Fruit fly (Drosophila melanogaster) whole organism, wandering third instar larva: ENCODE measurements around the gene EMC3.

ENCODE experiments used
- Abd-B ChIP-seq: fragments of >200 bp; optimal IDR thresholded peaks from 2 replicates; lab custom pipeline; 2017; ENCODE audit warnings: missing biosample characterization, missing genetic modification characterization
- CG32264 ChIP-seq: fragments of 200-800 bp; sonication (Bioruptor generic); optimal IDR thresholded peaks from 2 replicates; lab custom pipeline; 2016; ENCODE audit warnings: missing biosample characterization, missing genetic modification characterization
- CG9705 ChIP-seq: fragments of 200-800 bp; sonication (Bioruptor generic); optimal IDR thresholded peaks from 2 replicates; lab custom pipeline; 2018; ENCODE audit warnings: missing biosample characterization, mild to moderate bottlenecking, missing genetic modification characterization
- CrebA ChIP-seq: fragments of 200-800 bp; sonication (Bioruptor generic); optimal IDR thresholded peaks from 2 replicates; lab custom pipeline; 2016; ENCODE audit warnings: missing biosample characterization, mild to moderate bottlenecking, missing genetic modification characterization, borderline replicate concordance
- Dfd ChIP-seq: fragments of >200 bp; optimal IDR thresholded peaks from 2 replicates; lab custom pipeline; 2017; ENCODE audit warnings: missing biosample characterization, missing genetic modification characterization
- Dif ChIP-seq: fragments of 200-275, 200-300 bp; sonication (Bioruptor generic); optimal IDR thresholded peaks from 2 replicates; lab custom pipeline; 2018; ENCODE audit warnings: missing biosample characterization, missing genetic modification characterization; ENCODE audit not compliant: partially characterized antibody
- GATAd ChIP-seq: sonication (Bioruptor generic); optimal IDR thresholded peaks from 2 replicates; lab custom pipeline; 2016; ENCODE audit warnings: missing biosample characterization, missing genetic modification characterization
- HLH106 ChIP-seq: fragments of 200-800 bp; optimal IDR thresholded peaks from 3 replicates; lab custom pipeline; 2019; ENCODE audit warnings: missing biosample characterization, mild to moderate bottlenecking, missing genetic modification characterization, moderate library complexity
- Hnf4 ChIP-seq: fragments of 200-800 bp; sonication (Bioruptor generic); optimal IDR thresholded peaks from 2 replicates; lab custom pipeline; 2016; ENCODE audit warnings: missing biosample characterization, mild to moderate bottlenecking, missing genetic modification characterization
- Hr78 ChIP-seq: fragments of >200 bp; optimal IDR thresholded peaks from 2 replicates; lab custom pipeline; 2017; ENCODE audit warnings: missing biosample characterization, missing genetic modification characterization
- Hr83 ChIP-seq: fragments of 200-300 bp; sonication (Bioruptor generic); optimal IDR thresholded peaks from 2 replicates; lab custom pipeline; 2016; ENCODE audit warnings: missing biosample characterization, mild to moderate bottlenecking, missing genetic modification characterization, moderate library complexity; ENCODE audit not compliant: poor library complexity, severe bottlenecking
- Jra ChIP-seq: sonication (Bioruptor generic); optimal IDR thresholded peaks from 2 replicates; lab custom pipeline; 2016; ENCODE audit warnings: missing biosample characterization, missing genetic modification characterization
- Mio ChIP-seq: sonication (Bioruptor generic); optimal IDR thresholded peaks from 2 replicates; lab custom pipeline; 2016; ENCODE audit warnings: missing biosample characterization, missing genetic modification characterization
- Myc ChIP-seq: fragments of >200 bp; optimal IDR thresholded peaks from 2 replicates; lab custom pipeline; 2017
- N ChIP-seq: fragments of >200 bp; optimal IDR thresholded peaks from 2 replicates; lab custom pipeline; 2018; ENCODE audit warnings: missing biosample characterization, missing external identifiers, missing genetic modification characterization
- OdsH ChIP-seq: fragments of 200-800 bp; sonication (Bioruptor generic); optimal IDR thresholded peaks from 2 replicates; lab custom pipeline; 2016; ENCODE audit warnings: missing biosample characterization, mild to moderate bottlenecking, missing genetic modification characterization
- Rel ChIP-seq, 2 experiments: fragments of 200-800 bp; sonication (Bioruptor generic) in 1 of 2; optimal IDR thresholded peaks; 2 replicates in 1 of 2; 3 replicates in 1 of 2; lab custom pipeline; 2016 to 2019; ENCODE audit warnings: mild to moderate bottlenecking in 2 of 2, missing biosample characterization in 2 of 2, missing genetic modification characterization in 2 of 2, moderate library complexity in 1 of 2
- Sp1 ChIP-seq: fragments of 200-800 bp; sonication (Bioruptor generic); optimal IDR thresholded peaks from 3 replicates; lab custom pipeline; 2019; ENCODE audit warnings: missing biosample characterization, mild to moderate bottlenecking, missing genetic modification characterization, moderate library complexity
- Vsx2 ChIP-seq: fragments of 200-300, 225-300 bp; sonication (Bioruptor generic); optimal IDR thresholded peaks from 2 replicates; lab custom pipeline; 2018; ENCODE audit warnings: missing biosample characterization, missing genetic modification characterization; ENCODE audit not compliant: partially characterized antibody
- br ChIP-seq: fragments of 200-800 bp; sonication (Bioruptor generic); optimal IDR thresholded peaks from 2 replicates; lab custom pipeline; 2016; ENCODE audit warnings: missing biosample characterization, missing genetic modification characterization
- brk ChIP-seq: fragments of 200-800 bp; sonication (Bioruptor generic); optimal IDR thresholded peaks from 2 replicates; lab custom pipeline; 2016; ENCODE audit warnings: missing biosample characterization, mild to moderate bottlenecking, missing genetic modification characterization
- dl ChIP-seq, 2 experiments: fragments of 175-275, 200-275 bp in 1 of 2; fragments of 200-275 bp in 1 of 2; sonication (Bioruptor generic); optimal IDR thresholded peaks; lab custom pipeline; 2018; ENCODE audit warnings: mild to moderate bottlenecking in 2 of 2, missing biosample characterization in 2 of 2, missing genetic modification characterization in 2 of 2, moderate library complexity in 2 of 2; ENCODE audit not compliant: partially characterized antibody in 2 of 2, insufficient read depth in 1 of 2
- dmrt93B ChIP-seq: fragments of 200-800 bp; sonication (Bioruptor generic); optimal IDR thresholded peaks from 2 replicates; lab custom pipeline; 2018; ENCODE audit warnings: missing biosample characterization, mild to moderate bottlenecking, missing genetic modification characterization
- dsf ChIP-seq: sonication (Bioruptor generic); optimal IDR thresholded peaks from 2 replicates; lab custom pipeline; 2016; ENCODE audit warnings: missing biosample characterization, missing genetic modification characterization, borderline replicate concordance
- ey ChIP-seq: fragments of 200-800 bp; sonication (Bioruptor generic); optimal IDR thresholded peaks from 2 replicates; lab custom pipeline; 2016; ENCODE audit warnings: missing biosample characterization, missing genetic modification characterization
- foxo ChIP-seq, 2 experiments: fragments of 200-800 bp; sonication (Bioruptor generic); optimal IDR thresholded peaks; 2 replicates in 1 of 2; 3 replicates in 1 of 2; lab custom pipeline; 2016 to 2017; ENCODE audit warnings: missing biosample characterization in 2 of 2, missing genetic modification characterization in 2 of 2
- fru ChIP-seq: fragments of 200-800 bp; sonication (Bioruptor generic); optimal IDR thresholded peaks from 3 replicates; lab custom pipeline; 2016; ENCODE audit warnings: missing biosample characterization, mild to moderate bottlenecking, missing genetic modification characterization
- h ChIP-seq: fragments of 200-800 bp; sonication (Bioruptor generic); optimal IDR thresholded peaks from 3 replicates; lab custom pipeline; 2016; ENCODE audit warnings: missing biosample characterization, mild to moderate bottlenecking, missing genetic modification characterization
- jim ChIP-seq: fragments of 175-275, 200-325 bp; sonication (Bioruptor generic); optimal IDR thresholded peaks from 2 replicates; lab custom pipeline; 2016; ENCODE audit warnings: missing biosample characterization, mild to moderate bottlenecking, missing genetic modification characterization
- lola ChIP-seq: fragments of >200 bp; optimal IDR thresholded peaks from 2 replicates; lab custom pipeline; 2017; ENCODE audit warnings: missing biosample characterization, missing genetic modification characterization
- pan ChIP-seq: fragments of >200 bp; optimal IDR thresholded peaks from 2 replicates; lab custom pipeline; 2017
- psq ChIP-seq: fragments of 200-800 bp; sonication (Bioruptor generic); optimal IDR thresholded peaks from 3 replicates; lab custom pipeline; 2017; ENCODE audit warnings: missing biosample characterization, mild to moderate bottlenecking, missing genetic modification characterization, moderate library complexity
- rgr ChIP-seq: fragments of 200-800 bp; sonication (Bioruptor generic); optimal IDR thresholded peaks from 3 replicates; lab custom pipeline; 2016; ENCODE audit warnings: missing biosample characterization, mild to moderate bottlenecking, missing genetic modification characterization
- sage ChIP-seq: fragments of 200-800 bp; sonication (Bioruptor generic); optimal IDR thresholded peaks from 2 replicates; lab custom pipeline; 2016; ENCODE audit warnings: missing biosample characterization, mild to moderate bottlenecking, missing genetic modification characterization
- sv ChIP-seq: fragments of 200-800 bp; sonication (Bioruptor generic); optimal IDR thresholded peaks from 3 replicates; lab custom pipeline; 2016; ENCODE audit warnings: missing biosample characterization, missing genetic modification characterization
- tai ChIP-seq: sonication (Bioruptor generic); optimal IDR thresholded peaks from 2 replicates; lab custom pipeline; 2016; ENCODE audit warnings: missing biosample characterization, missing genetic modification characterization
- usp ChIP-seq: fragments of >200 bp; optimal IDR thresholded peaks from 2 replicates; lab custom pipeline; 2017; ENCODE audit warnings: missing biosample characterization, missing genetic modification characterization
- woc ChIP-seq: sonication (Bioruptor generic); optimal IDR thresholded peaks from 2 replicates; lab custom pipeline; 2016; ENCODE audit warnings: missing biosample characterization, mild to moderate bottlenecking, missing genetic modification characterization

The EMC3 gene

dm6 chr2L:10708089-10708488, 24.1 kb downstream of the EMC3 start:
- peak; percentile 83 for TF ChIP-seq Dfd (GFP tag; lab: Kevin White, UChicago)
- no peak for TF ChIP-seq CG9705 (GFP tag; lab: Kevin White, UChicago)
- TF ChIP-seq dsf (GFP tag; lab: Kevin White, UChicago): no peak
- TF ChIP-seq Abd-B (GFP tag; lab: Kevin White, UChicago): no peak

- TF ChIP-seq brk (GFP tag; lab: Kevin White, UChicago) (no peak), Jra (GFP tag; lab: Kevin White, UChicago) (no peak), rgr (GFP tag; lab: Kevin White, UChicago) (no peak), Dif (no peak), sage (GFP tag; lab: Kevin White, UChicago) (no peak), Vsx2 (GFP tag; lab: Kevin White, UChicago) (no peak), dmrt93B (GFP tag; lab: Kevin White, UChicago) (no peak), sv (GFP tag; lab: Kevin White, UChicago) (no peak), foxo (GFP tag; optimal IDR thresholded peaks at IDR 0.05; lab: Kevin White, UChicago) (no peak), pan (lab: Kevin White, UChicago) (no peak)
Measured at dm6 chr2L:10706267-10706666, 26.0 kb downstream of the EMC3 start.

dm6 chr2L:10704425-10704824, 27.8 kb downstream of the EMC3 start:
- TF ChIP-seq Rel (GFP tag; optimal IDR thresholded peaks at IDR 0.05; lab: Kevin White, UChicago) (no peak), Rel (tag; optimal IDR thresholded peaks at IDR 0.05; lab: Kevin White, UChicago) (no peak), Myc (lab: Kevin White, UChicago) (no peak), lola (GFP tag; lab: Kevin White, UChicago) (no peak), CG9705 (GFP tag; lab: Kevin White, UChicago) (no peak), Hr78 (GFP tag; lab: Kevin White, UChicago) (no peak), Dif (no peak), CG32264 (GFP tag; lab: Kevin White, UChicago) (no peak), Abd-B (GFP tag; lab: Kevin White, UChicago) (no peak), dl (GFP tag; optimal IDR thresholded peaks at IDR 0.05; lab: Kevin White, UChicago; ENCODE audit: insufficient read depth in 1 of 2, partially characterized antibody in 2 of 2) (no peak), Hnf4 (GFP tag; lab: Kevin White, UChicago) (no peak), usp (no peak), Sp1 (GFP tag; lab: Kevin White, UChicago) (no peak), Vsx2 (GFP tag; lab: Kevin White, UChicago) (no peak), psq (GFP tag; lab: Kevin White, UChicago) (no peak), Dfd (GFP tag; lab: Kevin White, UChicago) (no peak), h (no peak), ey (no peak), tai (GFP tag; lab: Kevin White, UChicago) (no peak)

dm6 chr2L:10703281-10703680, 28.9 kb downstream of the EMC3 start, which contains the start of gene CG6415:
Gene CG6415 (plus strand): TSS chr2L:10703621.
- TF ChIP-seq Myc (lab: Kevin White, UChicago) (no peak), HLH106 (peak; percentile 82), brk (GFP tag; lab: Kevin White, UChicago) (peak; percentile 47), ey (peak; percentile 85), rgr (GFP tag; lab: Kevin White, UChicago) (peak; percentile 86), Abd-B (GFP tag; lab: Kevin White, UChicago) (no peak), pan (lab: Kevin White, UChicago) (no peak), foxo (GFP tag; optimal IDR thresholded peaks at IDR 0.05; lab: Kevin White, UChicago) (peak; percentile 9 to 81), Jra (GFP tag; lab: Kevin White, UChicago) (peak; percentile 39), woc (GFP tag; lab: Kevin White, UChicago) (peak; percentile 35), GATAd (GFP tag; lab: Kevin White, UChicago) (no peak), Hr83 (GFP tag; lab: Kevin White, UChicago) (no peak), Mio (GFP tag; lab: Kevin White, UChicago) (no peak), br (GFP tag; lab: Kevin White, UChicago) (peak; percentile 81), sage (GFP tag; lab: Kevin White, UChicago) (no peak), Dif (no peak), OdsH (GFP tag; lab: Kevin White, UChicago) (peak; percentile 84), Hnf4 (GFP tag; lab: Kevin White, UChicago) (peak; percentile 76), lola (GFP tag; lab: Kevin White, UChicago) (no peak), dl (GFP tag; optimal IDR thresholded peaks at IDR 0.05; lab: Kevin White, UChicago; ENCODE audit: insufficient read depth in 1 of 2, partially characterized antibody in 2 of 2) (no peak), sv (GFP tag; lab: Kevin White, UChicago) (peak; percentile 52), Rel (GFP tag; optimal IDR thresholded peaks at IDR 0.05; lab: Kevin White, UChicago) (no peak), Rel (tag; optimal IDR thresholded peaks at IDR 0.05; lab: Kevin White, UChicago) (peak; percentile 40), jim (GFP tag; lab: Kevin White, UChicago) (no peak), CrebA (GFP tag; lab: Kevin White, UChicago) (no peak), CG32264 (GFP tag; lab: Kevin White, UChicago) (peak; percentile 38), CG9705 (GFP tag; lab: Kevin White, UChicago) (no peak), h (peak; percentile 92), Dfd (GFP tag; lab: Kevin White, UChicago) (no peak), dmrt93B (GFP tag; lab: Kevin White, UChicago) (peak; percentile 56), N (GFP tag; lab: Kevin White, UChicago) (no peak), Vsx2 (GFP tag; lab: Kevin White, UChicago) (no peak), tai (GFP tag; lab: Kevin White, UChicago) (no peak), fru (peak; percentile 86), Hr78 (GFP tag; lab: Kevin White, UChicago) (no peak), dsf (GFP tag; lab: Kevin White, UChicago) (no peak), psq (GFP tag; lab: Kevin White, UChicago) (peak; percentile 55), usp (no peak), Sp1 (GFP tag; lab: Kevin White, UChicago) (peak; percentile 67)
